Worm (Caenorhabditis elegans) whole organism, early embryonic: Measurements from ENCODE around the gene fbxa-206.

Experiments
- aly-1 ChIP-seq: sonication (generic microtip); optimal IDR thresholded peaks from 2 replicates; lab custom pipeline; 2016; ENCODE audit warnings: missing genetic modification characterization, missing compliant biosample characterization
- ama-1 ChIP-seq: fragments of 150-350 bp; optimal IDR thresholded peaks from 2 replicates; lab custom pipeline; 2014
- ceh-13 ChIP-seq: fragments of 200-800 bp; sonication (Bioruptor generic); optimal IDR thresholded peaks from 2 replicates; lab custom pipeline; 2018; ENCODE audit warnings: mild to moderate bottlenecking, missing genetic modification characterization, missing compliant biosample characterization
- pes-1 ChIP-seq: fragments of 200-800 bp; sonication (Bioruptor generic); IDR thresholded peaks from 2 replicates; pipeline ENCODE4 v1.3.6; 2022; ENCODE audit warnings: missing genetic modification reagents, missing genetic modification characterization, missing compliant biosample characterization
- scrt-1 ChIP-seq: fragments of 200-800 bp; sonication (Bioruptor generic); IDR thresholded peaks from 2 replicates; pipeline ENCODE4 v1.3.6; 2022; ENCODE audit warnings: missing genetic modification characterization, missing compliant biosample characterization
- sea-1 ChIP-seq: fragments of 200-800 bp; sonication (Bioruptor generic); conservative IDR thresholded peaks from 2 replicates; pipeline ENCODE4 v1.3.6; 2022; ENCODE audit warnings: missing genetic modification characterization, missing compliant biosample characterization
- tbx-11 ChIP-seq: fragments of 200-800 bp; sonication (Bioruptor generic); IDR thresholded peaks from 2 replicates; pipeline ENCODE4 v1.3.6; 2022; ENCODE audit warnings: missing genetic modification characterization, missing compliant biosample characterization

ce11 chrV:16880679-16881078, 37.6 kb downstream of the fbxa-206 start, which contains the start of gene F09C6.14:
- no peak for TF ChIP-seq ama-1 (lab: Kevin White, UChicago)
- TF ChIP-seq scrt-1 (GFP tag; lab: Robert Waterston, UW) = no peak
- no peak for TF ChIP-seq sea-1 (GFP tag; lab: Robert Waterston, UW)
- TF ChIP-seq tbx-11 (GFP tag; lab: Robert Waterston, UW) = no peak
- TF ChIP-seq ceh-13 (GFP tag; lab: Kevin White, UChicago) = no peak
- TF ChIP-seq pes-1 (GFP tag; lab: Robert Waterston, UW) = no peak
- TF ChIP-seq aly-1 (tag; lab: Kevin White, UChicago) = no peak
